Fruit fly (Drosophila melanogaster): ENCODE results near the gene CG4408.

DNA sequence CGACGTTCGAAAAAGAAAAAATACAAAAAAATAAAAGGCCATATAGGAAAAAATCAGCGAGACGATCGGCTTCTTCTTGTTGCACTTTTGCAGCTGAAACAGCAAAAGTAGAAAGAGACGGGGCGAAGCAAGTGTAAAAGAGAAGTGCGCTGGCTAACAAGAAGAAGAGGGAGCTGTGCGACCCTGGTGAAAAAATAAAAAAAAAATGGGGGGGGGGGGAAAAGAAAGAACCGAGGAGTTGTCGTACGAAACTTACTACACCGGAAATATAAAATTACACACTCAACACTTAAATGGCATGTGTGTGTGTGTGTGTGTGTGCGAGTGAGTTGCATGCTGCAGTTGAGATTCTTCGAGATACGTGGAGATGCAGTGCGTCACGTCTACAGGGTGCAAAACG lies 44.4 kb downstream of the CG4408 start:
- no peak for TF ChIP-seq Crg-1 (GFP tag; optimal IDR thresholded peaks at IDR 0.05)
- no peak for TF ChIP-seq pad (GFP tag; optimal IDR thresholded peaks at IDR 0.05)
- no peak for TF ChIP-seq CG12768 (GFP tag; optimal IDR thresholded peaks at IDR 0.05)
- TF ChIP-seq CG7101 (tag; optimal IDR thresholded peaks at IDR 0.05) = no peak
- no peak for TF ChIP-seq Clk (GFP tag; optimal IDR thresholded peaks at IDR 0.05)
- no peak for TF ChIP-seq CG14711 (tag; optimal IDR thresholded peaks at IDR 0.05)
- no peak for TF ChIP-seq ovo (GFP tag; optimal IDR thresholded peaks at IDR 0.05)
- TF ChIP-seq tj (GFP tag; optimal IDR thresholded peaks at IDR 0.05) = peak; percentile 14
- no peak for TF ChIP-seq kay (GFP tag; ENCODE audit: borderline replicate concordance)

Data from whole organism, adult.